Worm (Caenorhabditis elegans) whole organism, young adult: ENCODE results near the gene age-1.

Experiments used
- B0261.1 ChIP-seq: sonication (generic microtip); optimal IDR thresholded peaks from 2 replicates; lab custom pipeline; 2016; ENCODE audit warnings: mild to moderate bottlenecking, missing genetic modification characterization, moderate library complexity, missing compliant biosample characterization
- B0336.3 ChIP-seq: fragments of 200-800 bp; sonication (Bioruptor generic); IDR thresholded peaks from 2 replicates; pipeline ENCODE4 v1.3.6; 2022; ENCODE audit warnings: missing genetic modification characterization, missing compliant biosample characterization
- C06A6.2 ChIP-seq: fragments of 200-800 bp; sonication (Bioruptor generic); conservative IDR thresholded peaks from 2 replicates; pipeline ENCODE4 v1.3.6; 2022; ENCODE audit warnings: missing genetic modification characterization, missing compliant biosample characterization
- D2030.7 ChIP-seq: fragments of 200-800 bp; sonication (Bioruptor generic); IDR thresholded peaks from 2 replicates; pipeline ENCODE4 v1.3.6; 2022; ENCODE audit warnings: missing genetic modification reagents, missing genetic modification characterization, missing compliant biosample characterization
- F23B12.7 ChIP-seq: sonication (generic microtip); optimal IDR thresholded peaks from 2 replicates; lab custom pipeline; 2017; ENCODE audit warnings: missing genetic modification characterization, mild to moderate bottlenecking, missing compliant biosample characterization, antibody characterized with exemption, moderate library complexity; ENCODE audit not compliant: insufficient read depth
- T07F8.4 ChIP-seq: sonication (generic microtip); optimal IDR thresholded peaks from 2 replicates; lab custom pipeline; 2016; ENCODE audit warnings: mild to moderate bottlenecking, missing genetic modification characterization, moderate library complexity, missing compliant biosample characterization
- T26A5.8 ChIP-seq: sonication (generic microtip); optimal IDR thresholded peaks from 2 replicates; lab custom pipeline; 2016; ENCODE audit warnings: missing genetic modification characterization, missing compliant biosample characterization
- Y56A3A.18 ChIP-seq: fragments of 200-800 bp; sonication (Bioruptor generic); IDR thresholded peaks from 2 replicates; pipeline ENCODE4 v1.3.6; 2022; ENCODE audit warnings: missing genetic modification reagents, missing genetic modification characterization, missing compliant biosample characterization
- ZK185.1 ChIP-seq: sonication (generic microtip); optimal IDR thresholded peaks from 2 replicates; lab custom pipeline; 2016; ENCODE audit warnings: mild to moderate bottlenecking, missing genetic modification characterization, missing compliant biosample characterization; ENCODE audit not compliant: poor library complexity, severe bottlenecking
- ama-1 ChIP-seq, 3 experiments: fragments of 150-350 bp in 1 of 3; sonication (generic microtip) in 2 of 3; optimal IDR thresholded peaks; 2 replicates each; lab custom pipeline; 2014 to 2018; ENCODE audit warnings: missing biosample characterization in 2 of 3, missing genetic modification characterization in 2 of 3, missing genetic modification reagents in 2 of 3
- aptf-2 ChIP-seq: fragments of 200-800 bp; sonication (Bioruptor generic); conservative IDR thresholded peaks from 2 replicates; pipeline ENCODE4 v1.3.6; 2022; ENCODE audit warnings: missing genetic modification reagents, missing genetic modification characterization, missing compliant biosample characterization
- attf-6 ChIP-seq: fragments of 200-800 bp; sonication (Bioruptor generic); IDR thresholded peaks from 2 replicates; pipeline ENCODE4 v1.3.6; 2022; ENCODE audit warnings: missing genetic modification reagents, missing genetic modification characterization, missing compliant biosample characterization
- die-1 ChIP-seq: sonication (generic microtip); optimal IDR thresholded peaks from 2 replicates; lab custom pipeline; 2016; ENCODE audit warnings: missing genotype, mild to moderate bottlenecking, missing genetic modification characterization, missing compliant biosample characterization
- egl-18 ChIP-seq: fragments of 200-800 bp; sonication (Bioruptor generic); IDR thresholded peaks from 2 replicates; pipeline ENCODE4 v1.3.6; 2022; ENCODE audit warnings: missing genetic modification reagents, missing genetic modification characterization, missing compliant biosample characterization
- ets-4 ChIP-seq: fragments of 200-800 bp; sonication (Bioruptor generic); optimal IDR thresholded peaks from 2 replicates; lab custom pipeline; 2018; ENCODE audit warnings: mild to moderate bottlenecking, missing genetic modification characterization, missing compliant biosample characterization
- fkh-3 ChIP-seq: sonication (generic microtip); optimal IDR thresholded peaks from 2 replicates; lab custom pipeline; 2016; ENCODE audit warnings: mild to moderate bottlenecking, missing genetic modification characterization, missing compliant biosample characterization
- gei-17 ChIP-seq: fragments of 200-800 bp; sonication (Bioruptor generic); optimal IDR thresholded peaks from 2 replicates; lab custom pipeline; 2018; ENCODE audit warnings: mild to moderate bottlenecking, missing genetic modification characterization, missing compliant biosample characterization
- him-1 ChIP-seq: sonication (generic microtip); optimal IDR thresholded peaks from 2 replicates; lab custom pipeline; 2016; ENCODE audit warnings: missing genotype, missing genetic modification reagents, missing genetic modification characterization, missing compliant biosample characterization
- hlh-12 ChIP-seq: sonication (generic microtip); optimal IDR thresholded peaks from 2 replicates; lab custom pipeline; 2016; ENCODE audit warnings: missing genetic modification characterization, missing compliant biosample characterization
- hmg-20 ChIP-seq: fragments of 200-800 bp; sonication (Bioruptor generic); IDR thresholded peaks from 2 replicates; pipeline ENCODE4 v1.3.6; 2022; ENCODE audit warnings: missing genetic modification reagents, missing genetic modification characterization, missing compliant biosample characterization
- hsf-1 ChIP-seq: fragments of 200-800 bp; sonication (Bioruptor generic); IDR thresholded peaks from 2 replicates; pipeline ENCODE4 v1.3.6; 2022; ENCODE audit warnings: missing genetic modification reagents, missing genetic modification characterization, missing compliant biosample characterization
- lin-35 ChIP-seq, 3 experiments: fragments of 150-350 bp in 2 of 3; sonication (generic microtip) in 1 of 3; optimal IDR thresholded peaks; 2 replicates each; lab custom pipeline; 2014 to 2018; ENCODE audit warnings: missing biosample characterization in 3 of 3, missing genetic modification characterization in 3 of 3, missing genetic modification reagents in 3 of 3
- lin-54 ChIP-seq: fragments of 200-800 bp; sonication (Bioruptor generic); optimal IDR thresholded peaks from 2 replicates; lab custom pipeline; 2018; ENCODE audit warnings: mild to moderate bottlenecking, missing genetic modification characterization, missing compliant biosample characterization
- lir-1 ChIP-seq: fragments of 200-800 bp; sonication (Bioruptor generic); conservative IDR thresholded peaks from 2 replicates; pipeline ENCODE4 v1.3.6; 2022; ENCODE audit warnings: missing genetic modification reagents, missing genetic modification characterization, missing compliant biosample characterization
- madf-3 ChIP-seq: fragments of 200-800 bp; sonication (Bioruptor generic); IDR thresholded peaks from 2 replicates; pipeline ENCODE4 v1.3.6; 2022; ENCODE audit warnings: missing genetic modification reagents, missing genetic modification characterization, missing compliant biosample characterization
- madf-8 ChIP-seq: fragments of 200-800 bp; sonication (Bioruptor generic); conservative IDR thresholded peaks from 2 replicates; pipeline ENCODE4 v1.3.6; 2022; ENCODE audit warnings: missing genetic modification reagents, missing genetic modification characterization, missing compliant biosample characterization
- mes-4 ChIP-seq: sonication (generic microtip); optimal IDR thresholded peaks from 2 replicates; lab custom pipeline; 2016; ENCODE audit warnings: missing genotype, missing genetic modification characterization, missing compliant biosample characterization
- mxl-1 ChIP-seq: sonication (generic microtip); optimal IDR thresholded peaks from 2 replicates; lab custom pipeline; 2016; ENCODE audit warnings: missing genetic modification characterization, missing compliant biosample characterization
- nfya-1 ChIP-seq: sonication (generic microtip); optimal IDR thresholded peaks from 2 replicates; lab custom pipeline; 2017; ENCODE audit warnings: antibody characterized with exemption, missing compliant biosample characterization, missing genetic modification characterization, borderline replicate concordance; ENCODE audit not compliant: insufficient read depth
- nfyb-1 ChIP-seq: fragments of 200-800 bp; sonication (Bioruptor generic); IDR thresholded peaks from 2 replicates; pipeline ENCODE4 v1.3.6; 2022; ENCODE audit warnings: missing genetic modification reagents, missing genetic modification characterization, missing compliant biosample characterization
- nhr-80 ChIP-seq: sonication (generic microtip); optimal IDR thresholded peaks from 2 replicates; lab custom pipeline; 2016; ENCODE audit warnings: missing genetic modification characterization, missing compliant biosample characterization
- repo-1 ChIP-seq: sonication (generic microtip); optimal IDR thresholded peaks from 2 replicates; lab custom pipeline; 2017; ENCODE audit warnings: mild to moderate bottlenecking, missing genetic modification characterization, missing compliant biosample characterization
- rpc-1 ChIP-seq, 2 experiments: fragments of 150-350 bp in 1 of 2; sonication (generic microtip) in 1 of 2; optimal IDR thresholded peaks; 2 replicates each; lab custom pipeline; 2014 to 2018; ENCODE audit warnings: missing biosample characterization in 1 of 2, missing genetic modification characterization in 1 of 2, missing genetic modification reagents in 1 of 2, missing genotype in 1 of 2
- sdz-38 ChIP-seq: sonication (generic microtip); optimal IDR thresholded peaks from 2 replicates; lab custom pipeline; 2016; ENCODE audit warnings: missing genotype, missing genetic modification characterization, missing compliant biosample characterization
- sea-2 ChIP-seq: fragments of 200-800 bp; sonication (Bioruptor generic); IDR thresholded peaks from 2 replicates; pipeline ENCODE4 v1.3.6; 2022; ENCODE audit warnings: missing genetic modification characterization, missing compliant biosample characterization
- snpc-4 ChIP-seq, 5 experiments: fragments of 150-350 bp in 1 of 5; sonication (generic microtip) in 4 of 5; optimal IDR thresholded peaks; 2 replicates each; lab custom pipeline; 2014 to 2018; ENCODE audit warnings: missing genetic modification characterization in 5 of 5, missing biosample characterization in 3 of 5, antibody characterized with exemption in 2 of 5, mild to moderate bottlenecking in 2 of 5, missing compliant biosample characterization in 2 of 5, missing genotype in 2 of 5, moderate library complexity in 2 of 5, missing genetic modification reagents in 1 of 5
- sptf-2 ChIP-seq: fragments of 200-800 bp; sonication (Bioruptor generic); optimal IDR thresholded peaks from 2 replicates; lab custom pipeline; 2018; ENCODE audit warnings: mild to moderate bottlenecking, missing genetic modification characterization, missing compliant biosample characterization
- tbx-9 ChIP-seq: sonication (generic microtip); optimal IDR thresholded peaks from 2 replicates; lab custom pipeline; 2016; ENCODE audit warnings: borderline replicate concordance, missing genetic modification characterization, inconsistent platforms, missing compliant biosample characterization
- tlf-1 ChIP-seq: fragments of 200-800 bp; sonication (Bioruptor generic); optimal IDR thresholded peaks from 2 replicates; lab custom pipeline; 2018; ENCODE audit warnings: mild to moderate bottlenecking, missing genetic modification characterization, missing compliant biosample characterization
- unc-130 ChIP-seq: sonication (generic microtip); optimal IDR thresholded peaks from 2 replicates; lab custom pipeline; 2016; ENCODE audit warnings: missing genetic modification reagents, missing genetic modification characterization, missing compliant biosample characterization
- unc-62 ChIP-seq: fragments of 150-350 bp; optimal IDR thresholded peaks from 2 replicates; lab custom pipeline; 2014; ENCODE audit warnings: missing biosample characterization, missing genetic modification reagents, missing genetic modification characterization
- zfh-2 ChIP-seq: fragments of 200-800 bp; sonication (Bioruptor generic); conservative IDR thresholded peaks from 2 replicates; pipeline ENCODE4 v1.3.6; 2022; ENCODE audit warnings: missing genetic modification reagents, missing genetic modification characterization, missing compliant biosample characterization
- zim-3 ChIP-seq: sonication (generic microtip); optimal IDR thresholded peaks from 2 replicates; lab custom pipeline; 2017; ENCODE audit warnings: mild to moderate bottlenecking, missing genetic modification characterization, moderate library complexity, missing compliant biosample characterization
- ztf-25 ChIP-seq: fragments of 200-800 bp; sonication (Bioruptor generic); IDR thresholded peaks from 2 replicates; pipeline ENCODE4 v1.3.6; 2022; ENCODE audit warnings: missing genetic modification reagents, missing genetic modification characterization, missing compliant biosample characterization
- ztf-28 ChIP-seq: fragments of 200-800 bp; sonication (Bioruptor generic); IDR thresholded peaks from 2 replicates; pipeline ENCODE4 v1.3.6; 2022; ENCODE audit warnings: missing genetic modification reagents, missing genetic modification characterization, missing compliant biosample characterization
- ztf-3 ChIP-seq: fragments of 200-800 bp; sonication (Bioruptor generic); optimal IDR thresholded peaks from 2 replicates; lab custom pipeline; 2018; ENCODE audit warnings: mild to moderate bottlenecking, missing genetic modification characterization, missing compliant biosample characterization

age-1 gene

ce11 chrII:11537606-11538016, 10.8 kb upstream of the age-1 start:
- TF ChIP-seq zim-3 (no peak), nhr-80 (tag; lab: Kevin White, UChicago) (no peak), ztf-25 (GFP tag; lab: Robert Waterston, UW) (0 out of 2 replicates have a peak, but pooled peaks have one; percentile 43), unc-130 (GFP tag; lab: Kevin White, UChicago) (no peak), mes-4 (no peak), madf-3 (GFP tag; lab: Robert Waterston, UW) (no peak), B0336.3 (GFP tag; lab: Robert Waterston, UW) (0 out of 2 replicates have a peak, but pooled peaks have one; percentile 24), aptf-2 (GFP tag; lab: Robert Waterston, UW) (no peak), lin-35 (GFP tag; optimal IDR thresholded peaks at IDR 0.05; lab: Kevin White, UChicago) (no peak), sdz-38 (tag; lab: Kevin White, UChicago) (no peak), tlf-1 (GFP tag; lab: Kevin White, UChicago) (no peak), rpc-1 (optimal IDR thresholded peaks at IDR 0.05; lab: Kevin White, UChicago) (no peak), rpc-1 (tag; optimal IDR thresholded peaks at IDR 0.05; lab: Kevin White, UChicago) (no peak), ets-4 (no peak), hmg-20 (GFP tag; lab: Robert Waterston, UW) (no peak), lir-1 (GFP tag; lab: Robert Waterston, UW) (0 out of 2 replicates have a peak, but pooled peaks have one; percentile 10), tbx-9 (tag; lab: Kevin White, UChicago) (no peak), zfh-2 (GFP tag; lab: Robert Waterston, UW) (0 out of 2 replicates have a peak, but pooled peaks have one; percentile 3), nfyb-1 (0 out of 2 replicates have a peak, but pooled peaks have one; percentile 12), madf-8 (GFP tag; lab: Robert Waterston, UW) (no peak), sptf-2 (GFP tag; lab: Kevin White, UChicago) (no peak), B0261.1 (tag; lab: Kevin White, UChicago) (no peak), ztf-28 (GFP tag; lab: Robert Waterston, UW) (no peak), F23B12.7 (tag; lab: Kevin White, UChicago) (no peak)

- TF ChIP-seq snpc-4 (GFP tag; optimal IDR thresholded peaks at IDR 0.05; lab: Kevin White, UChicago): no peak
- peak in 2 of 4 experiments; percentile 19 to 23 for TF ChIP-seq snpc-4 (tag; optimal IDR thresholded peaks at IDR 0.05; lab: Kevin White, UChicago)
- no peak for TF ChIP-seq T26A5.8 (tag; lab: Kevin White, UChicago)
- no peak for TF ChIP-seq fkh-3 (tag; lab: Kevin White, UChicago)
- peak; percentile 90 for TF ChIP-seq hsf-1 (GFP tag; lab: Robert Waterston, UW)
- no peak for TF ChIP-seq ztf-3
- TF ChIP-seq C06A6.2: no peak
- TF ChIP-seq repo-1 (tag; lab: Kevin White, UChicago): no peak
- TF ChIP-seq sea-2 (GFP tag; lab: Robert Waterston, UW): no peak
- no peak for TF ChIP-seq unc-62 (GFP tag; lab: Kevin White, UChicago)
- TF ChIP-seq lin-54: peak; percentile 81
- no peak for TF ChIP-seq mxl-1 (tag; lab: Kevin White, UChicago)
- TF ChIP-seq ztf-25 (GFP tag; lab: Robert Waterston, UW): no peak
- peak; percentile 98 for TF ChIP-seq madf-8 (GFP tag; lab: Robert Waterston, UW)
- TF ChIP-seq ZK185.1 (tag; lab: Kevin White, UChicago): no peak
- no peak for TF ChIP-seq hlh-12 (tag; lab: Kevin White, UChicago)
- TF ChIP-seq him-1 (tag; lab: Kevin White, UChicago): peak; percentile 30
- TF ChIP-seq ama-1 (optimal IDR thresholded peaks at IDR 0.05; lab: Kevin White, UChicago): no peak
- TF ChIP-seq ama-1 (GFP tag; optimal IDR thresholded peaks at IDR 0.05; lab: Kevin White, UChicago): no peak
- peak; percentile 85 for TF ChIP-seq aptf-2 (GFP tag; lab: Robert Waterston, UW)
- TF ChIP-seq attf-6 (GFP tag; lab: Robert Waterston, UW): 0 out of 2 replicates have a peak, but pooled peaks have one; percentile 54
- no peak for TF ChIP-seq gei-17 (GFP tag; lab: Kevin White, UChicago)
- no peak for TF ChIP-seq die-1 (tag; lab: Kevin White, UChicago)
- no peak for TF ChIP-seq egl-18
- peak; percentile 95 for TF ChIP-seq D2030.7 (GFP tag; lab: Robert Waterston, UW)
- TF ChIP-seq hmg-20 (GFP tag; lab: Robert Waterston, UW): no peak
- TF ChIP-seq tlf-1 (GFP tag; lab: Kevin White, UChicago): peak; percentile 81
- TF ChIP-seq nfya-1 (tag; lab: Kevin White, UChicago): no peak
- TF ChIP-seq T07F8.4 (tag; lab: Kevin White, UChicago): no peak
- TF ChIP-seq Y56A3A.18 (GFP tag; lab: Robert Waterston, UW): no peak
Measured at ce11 chrII:11537115-11537514, 10.3 kb upstream of the age-1 start.
